Fruit fly (Drosophila melanogaster): ENCODE data around the gene GstT3.

GstT3 gene

DNA sequence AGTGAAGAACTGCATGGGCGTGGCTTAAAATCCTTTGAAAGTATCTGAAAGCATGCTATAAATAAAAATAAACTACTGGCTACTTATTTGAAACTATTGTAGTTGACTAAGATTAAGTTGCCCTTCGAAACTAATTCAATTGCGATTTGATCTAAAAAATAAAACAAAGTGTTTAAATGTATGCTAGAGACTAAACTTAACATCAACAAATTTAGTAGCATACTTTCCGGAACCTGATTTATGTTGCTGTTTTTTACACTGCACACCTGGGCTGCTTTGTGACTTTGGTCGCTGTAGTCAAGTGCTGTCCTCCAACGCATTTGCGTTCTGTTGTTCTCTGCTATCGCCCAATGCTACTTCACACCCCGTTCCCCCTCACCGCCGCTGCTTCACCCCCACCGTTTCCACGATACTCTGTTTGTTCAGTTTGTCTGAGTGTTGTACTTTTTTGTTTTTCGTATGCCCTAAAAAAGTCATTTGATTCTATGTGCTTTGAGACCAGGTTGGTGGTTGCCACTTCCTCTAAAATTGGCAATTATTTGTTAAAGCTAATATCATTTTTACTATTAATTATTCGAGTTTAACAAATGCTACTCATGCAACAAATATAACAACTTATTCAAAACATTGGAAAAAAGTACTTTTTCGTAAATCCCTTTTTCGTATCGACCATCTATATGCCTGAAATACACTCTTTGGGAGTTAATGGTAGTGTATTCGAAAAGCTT, 35.7 kb downstream of the GstT3 start:
- TF ChIP-seq Nf-YC (tag; optimal IDR thresholded peaks at IDR 0.05) (peak; percentile 31), Asciz (GFP tag; optimal IDR thresholded peaks at IDR 0.05) (peak; percentile 32), CG15601 (tag; optimal IDR thresholded peaks at IDR 0.05) (peak; percentile 4), Hand (GFP tag; optimal IDR thresholded peaks at IDR 0.05) (peak; percentile 58), CG8359 (GFP tag; optimal IDR thresholded peaks at IDR 0.05; ENCODE audit: borderline replicate concordance) (no peak), Camta (GFP tag; optimal IDR thresholded peaks at IDR 0.05) (no peak), caup (GFP tag; optimal IDR thresholded peaks at IDR 0.05; ENCODE audit: severe bottlenecking) (peak; percentile 30), Dbx (GFP tag; IDR thresholded peaks at IDR 0.05) (no peak), CG15479 (GFP tag; optimal IDR thresholded peaks at IDR 0.05) (no peak), dm (GFP tag; optimal IDR thresholded peaks at IDR 0.05) (peak; percentile 16), CG12769 (tag; optimal IDR thresholded peaks at IDR 0.05) (peak; percentile 47), CG7372 (GFP tag; IDR thresholded peaks at IDR 0.05) (no peak), sug (tag; optimal IDR thresholded peaks at IDR 0.05) (peak; percentile 54), CG17385 (GFP tag; optimal IDR thresholded peaks at IDR 0.05) (peak; percentile 44), D19B (GFP tag; optimal IDR thresholded peaks at IDR 0.05) (peak; percentile 19), CG12391 (tag; optimal IDR thresholded peaks at IDR 0.05) (peak; percentile 29), Jarid2 (GFP tag; optimal IDR thresholded peaks at IDR 0.05) (no peak), CG1529 (GFP tag; optimal IDR thresholded peaks at IDR 0.05) (peak; percentile 31), Meics (GFP tag; optimal IDR thresholded peaks at IDR 0.05) (peak; percentile 58), Dek (tag; optimal IDR thresholded peaks at IDR 0.05) (peak; percentile 10), HLH54F (GFP tag; optimal IDR thresholded peaks at IDR 0.05) (peak; percentile 26), da (GFP tag; optimal IDR thresholded peaks at IDR 0.05) (peak; percentile 19), scrt (GFP tag; optimal IDR thresholded peaks at IDR 0.05) (peak; percentile 38), CG15011 (GFP tag; optimal IDR thresholded peaks at IDR 0.05) (no peak), CG4360 (GFP tag; IDR thresholded peaks at IDR 0.05) (no peak), CG10959 (GFP tag; IDR thresholded peaks at IDR 0.05) (no peak), CG3281 (GFP tag; optimal IDR thresholded peaks at IDR 0.05) (peak; percentile 50), Ssrp (tag; optimal IDR thresholded peaks at IDR 0.05) (no peak), sens (GFP tag) (peak; percentile 81), bsh (GFP tag; optimal IDR thresholded peaks at IDR 0.05) (peak in 1 of 2 experiments; percentile 28), chif (GFP tag; optimal IDR thresholded peaks at IDR 0.05) (peak in 1 of 2 experiments; percentile 22), lmd (GFP tag; IDR thresholded peaks at IDR 0.05) (peak; percentile 57), CG10979 (tag; optimal IDR thresholded peaks at IDR 0.05) (peak; percentile 42), croc (GFP tag; conservative IDR thresholded peaks at IDR 0.05) (no peak), pho (GFP tag; optimal IDR thresholded peaks at IDR 0.05) (peak; percentile 14), nmo (GFP tag; optimal IDR thresholded peaks at IDR 0.05) (peak; percentile 38), Trl (optimal IDR thresholded peaks at IDR 0.05) (no peak), Trl (GFP tag; optimal IDR thresholded peaks at IDR 0.05) (peak; percentile 8), Hr51 (GFP tag; optimal IDR thresholded peaks at IDR 0.05) (peak in 1 of 2 experiments; percentile 61), CG15269 (tag; optimal IDR thresholded peaks at IDR 0.05) (peak; percentile 55), lbe (GFP tag; optimal IDR thresholded peaks at IDR 0.05) (peak; percentile 36), Sox100B (GFP tag; optimal IDR thresholded peaks at IDR 0.05) (peak; percentile 38), az2 (GFP tag; optimal IDR thresholded peaks at IDR 0.05) (no peak), Ets97D (GFP tag; optimal IDR thresholded peaks at IDR 0.05) (peak; percentile 6), CkIIα-i1 (GFP tag; IDR thresholded peaks at IDR 0.05) (no peak), phol (tag; optimal IDR thresholded peaks at IDR 0.05) (peak; percentile 45), D (optimal IDR thresholded peaks at IDR 0.05) (no peak), D (GFP tag; optimal IDR thresholded peaks at IDR 0.05) (peak; percentile 31), CG12104 (GFP tag; optimal IDR thresholded peaks at IDR 0.05) (peak; percentile 32)

Measured in whole organism, embryonic.